Worm (Caenorhabditis elegans) whole organism, L2 larva: ENCODE results near the gene R13H4.7.
A peak's percentile ranks its signal among the peaks of the same experiment; 100 is the strongest.

Experiments
- R02D3.7 ChIP-seq: fragments of 150-350 bp; optimal IDR thresholded peaks from 2 replicates; lab custom pipeline; 2014; ENCODE audit warnings: missing biosample characterization, missing genetic modification characterization
- Y55F3AM.14 ChIP-seq: fragments of 200-800 bp; sonication (Bioruptor generic); optimal IDR thresholded peaks from 2 replicates; lab custom pipeline; 2018; ENCODE audit warnings: mild to moderate bottlenecking, missing genetic modification characterization, missing compliant biosample characterization
- ZK546.5 ChIP-seq: sonication (generic microtip); optimal IDR thresholded peaks from 2 replicates; lab custom pipeline; 2017; ENCODE audit warnings: missing biosample characterization, missing genetic modification characterization
- alr-1 ChIP-seq: fragments of 150-350 bp; optimal IDR thresholded peaks from 2 replicates; lab custom pipeline; 2014; ENCODE audit warnings: missing biosample characterization, missing genetic modification characterization
- aly-2 ChIP-seq: fragments of 150-350 bp; optimal IDR thresholded peaks from 2 replicates; lab custom pipeline; 2014; ENCODE audit warnings: missing biosample characterization, missing genetic modification characterization
- ama-1 ChIP-seq: fragments of 150-350 bp; optimal IDR thresholded peaks from 2 replicates; lab custom pipeline; 2018; ENCODE audit warnings: inconsistent platforms
- blmp-1 ChIP-seq: sonication (generic microtip); optimal IDR thresholded peaks from 2 replicates; lab custom pipeline; 2017; ENCODE audit warnings: missing genetic modification characterization, mild to moderate bottlenecking, missing compliant biosample characterization, antibody characterized with exemption, moderate library complexity; ENCODE audit not compliant: insufficient read depth
- ceh-82 ChIP-seq: fragments of 150-350 bp; optimal IDR thresholded peaks from 2 replicates; lab custom pipeline; 2014; ENCODE audit warnings: missing biosample characterization, missing genetic modification characterization
- crh-2 ChIP-seq: sonication (generic microtip); optimal IDR thresholded peaks from 2 replicates; lab custom pipeline; 2017; ENCODE audit warnings: missing biosample characterization, missing genetic modification characterization
- dmd-4 ChIP-seq: sonication (generic microtip); optimal IDR thresholded peaks from 2 replicates; lab custom pipeline; 2017; ENCODE audit warnings: missing biosample characterization, missing genetic modification characterization
- elt-3 ChIP-seq: sonication (generic microtip); optimal IDR thresholded peaks from 2 replicates; lab custom pipeline; 2017; ENCODE audit warnings: missing biosample characterization, missing genetic modification characterization
- fos-1 ChIP-seq: fragments of 150-350 bp; optimal IDR thresholded peaks from 2 replicates; lab custom pipeline; 2014; ENCODE audit warnings: missing biosample characterization, missing genetic modification characterization
- gmeb-1 ChIP-seq: fragments of 150-350 bp; optimal IDR thresholded peaks from 2 replicates; lab custom pipeline; 2014; ENCODE audit warnings: missing biosample characterization, missing genetic modification characterization
- lin-13 ChIP-seq: fragments of 150-350 bp; optimal IDR thresholded peaks from 2 replicates; lab custom pipeline; 2014; ENCODE audit warnings: missing biosample characterization, missing genetic modification reagents, missing genetic modification characterization
- lsy-2 ChIP-seq, 2 experiments: fragments of 150-350 bp in 1 of 2; sonication (generic microtip) in 1 of 2; optimal IDR thresholded peaks; 2 replicates each; lab custom pipeline; 2014 to 2017; ENCODE audit warnings: missing biosample characterization in 2 of 2, missing genetic modification characterization in 2 of 2
- mab-5 ChIP-seq: fragments of 150-350 bp; optimal IDR thresholded peaks from 2 replicates; lab custom pipeline; 2014; ENCODE audit warnings: missing biosample characterization, missing genetic modification characterization
- mdl-1 ChIP-seq, 2 experiments: fragments of 150-350 bp in 1 of 2; sonication (generic microtip) in 1 of 2; optimal IDR thresholded peaks; 2 replicates each; lab custom pipeline; 2017; ENCODE audit warnings: missing biosample characterization in 2 of 2, missing genetic modification characterization in 2 of 2
- nhr-11 ChIP-seq: fragments of 150-350 bp; optimal IDR thresholded peaks from 2 replicates; lab custom pipeline; 2014; ENCODE audit warnings: missing biosample characterization, missing genetic modification characterization
- nhr-129 ChIP-seq: fragments of 150-350 bp; optimal IDR thresholded peaks from 2 replicates; lab custom pipeline; 2014; ENCODE audit warnings: missing biosample characterization, missing genetic modification characterization
- nhr-21 ChIP-seq: fragments of 150-350 bp; optimal IDR thresholded peaks from 2 replicates; lab custom pipeline; 2014; ENCODE audit warnings: missing biosample characterization, missing genetic modification characterization
- nhr-23 ChIP-seq: fragments of 150-350 bp; optimal IDR thresholded peaks from 2 replicates; lab custom pipeline; 2014; ENCODE audit warnings: missing biosample characterization, missing genetic modification reagents, missing genetic modification characterization
- nhr-237 ChIP-seq: fragments of 150-350 bp; optimal IDR thresholded peaks from 2 replicates; lab custom pipeline; 2014; ENCODE audit warnings: missing biosample characterization, missing genetic modification characterization
- nhr-25 ChIP-seq: fragments of 150-350 bp; sonication (generic microtip); optimal IDR thresholded peaks from 3 replicates; lab custom pipeline; 2014; ENCODE audit warnings: missing biosample characterization, missing genetic modification characterization
- nhr-6 ChIP-seq: fragments of 150-350 bp; optimal IDR thresholded peaks from 2 replicates; lab custom pipeline; 2014; ENCODE audit warnings: missing biosample characterization, missing genetic modification characterization
- peb-1 ChIP-seq: fragments of 150-350 bp; optimal IDR thresholded peaks from 2 replicates; lab custom pipeline; 2014; ENCODE audit warnings: missing biosample characterization, missing genetic modification characterization
- sma-3 ChIP-seq: sonication (generic microtip); optimal IDR thresholded peaks from 2 replicates; lab custom pipeline; 2016; ENCODE audit warnings: missing genetic modification reagents, missing genetic modification characterization, missing compliant biosample characterization
- sma-9 ChIP-seq, 2 experiments: fragments of 150-350 bp in 1 of 2; sonication (generic microtip) in 1 of 2; optimal IDR thresholded peaks; 2 replicates each; lab custom pipeline; 2014 to 2016; ENCODE audit warnings: missing genetic modification characterization in 2 of 2, mild to moderate bottlenecking in 1 of 2, missing biosample characterization in 1 of 2, missing compliant biosample characterization in 1 of 2, missing genetic modification reagents in 1 of 2, moderate library complexity in 1 of 2
- snpc-4 ChIP-seq: fragments of 150-350 bp; optimal IDR thresholded peaks from 2 replicates; lab custom pipeline; 2014; ENCODE audit warnings: missing biosample characterization, missing genetic modification characterization
- unc-39 ChIP-seq: fragments of 150-350 bp; optimal IDR thresholded peaks from 2 replicates; lab custom pipeline; 2014; ENCODE audit warnings: missing biosample characterization, missing genetic modification characterization
- unc-55 ChIP-seq: fragments of 150-350 bp; sonication (generic microtip); optimal IDR thresholded peaks from 3 replicates; lab custom pipeline; 2014; ENCODE audit warnings: missing biosample characterization, missing genetic modification reagents, missing genetic modification characterization
- unc-62 ChIP-seq: fragments of 150-350 bp; optimal IDR thresholded peaks from 2 replicates; lab custom pipeline; 2014; ENCODE audit warnings: missing biosample characterization, missing genetic modification reagents, missing genetic modification characterization
- ztf-1 ChIP-seq: fragments of 200-800 bp; sonication (Bioruptor generic); conservative IDR thresholded peaks from 2 replicates; pipeline ENCODE4 v1.3.6; 2022; ENCODE audit warnings: missing genetic modification characterization, missing compliant biosample characterization
- ztf-11 ChIP-seq: sonication (generic microtip); optimal IDR thresholded peaks from 2 replicates; lab custom pipeline; 2017; ENCODE audit warnings: missing biosample characterization, missing genetic modification characterization
- ztf-4 ChIP-seq: fragments of 150-350 bp; optimal IDR thresholded peaks from 2 replicates; lab custom pipeline; 2014; ENCODE audit warnings: missing biosample characterization, missing genetic modification characterization

R13H4.7 gene

DNA sequence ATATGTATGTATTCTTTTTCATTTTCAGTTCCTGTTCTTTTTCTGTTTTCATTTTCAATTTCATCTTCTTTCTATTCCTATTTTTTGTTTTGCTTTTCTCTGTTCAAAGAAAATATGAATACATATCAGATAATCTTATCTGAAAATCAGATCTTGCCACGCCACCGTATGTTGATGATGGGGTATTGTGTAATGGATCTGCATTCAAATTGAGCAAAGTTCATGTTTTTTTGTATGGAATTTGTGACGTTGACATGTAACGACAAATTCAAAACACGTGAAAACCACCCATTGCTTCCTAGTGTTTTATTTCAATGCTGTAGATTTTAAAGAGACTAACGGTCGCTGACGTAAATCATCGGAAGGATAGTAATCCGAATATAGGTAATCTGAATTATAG lies 9.7 kb downstream of the R13H4.7 start:
- TF ChIP-seq peb-1 (tag; lab: Kevin White, UChicago) (no peak), sma-9 (GFP tag; optimal IDR thresholded peaks at IDR 0.05; lab: Kevin White, UChicago) (peak; percentile 29), sma-9 (tag; optimal IDR thresholded peaks at IDR 0.05; lab: Kevin White, UChicago) (no peak)

DNA sequence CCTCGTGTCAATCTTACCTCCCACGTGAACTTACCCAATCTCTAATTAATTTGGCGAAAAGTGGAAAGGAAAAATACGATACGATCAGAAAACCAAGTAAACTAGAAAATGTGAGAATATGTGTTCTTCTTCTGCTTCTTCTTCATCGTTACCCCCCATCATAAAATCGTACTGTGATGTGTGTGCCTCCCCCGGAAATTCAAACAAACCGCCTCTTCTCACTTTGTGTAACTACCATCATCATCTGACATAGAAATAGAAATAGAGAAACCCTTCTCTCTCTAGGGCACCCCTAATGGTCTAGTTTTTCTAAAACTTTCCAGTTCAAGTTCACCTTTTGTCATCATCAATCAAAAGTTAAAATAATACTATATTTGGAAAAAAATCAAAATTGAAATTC lies 10.3 kb downstream of the R13H4.7 start:
- TF ChIP-seq aly-2 (tag; lab: Kevin White, UChicago) (no peak), nhr-25 (tag; lab: Kevin White, UChicago) (peak; percentile 77), unc-55 (GFP tag; lab: Kevin White, UChicago) (no peak), lin-13 (no peak), sma-9 (GFP tag; optimal IDR thresholded peaks at IDR 0.05; lab: Kevin White, UChicago) (peak; percentile 43), sma-9 (tag; optimal IDR thresholded peaks at IDR 0.05; lab: Kevin White, UChicago) (no peak)
- TF ChIP-seq, all 48 proteins: peak for 2

- TF ChIP-seq peb-1 (tag; lab: Kevin White, UChicago) (no peak), sma-3 (GFP tag; lab: Kevin White, UChicago) (no peak), ceh-82 (tag; lab: Kevin White, UChicago) (no peak), nhr-129 (no peak), ZK546.5 (tag; lab: Kevin White, UChicago) (no peak), alr-1 (tag; lab: Kevin White, UChicago) (no peak), ztf-11 (no peak), crh-2 (no peak), unc-62 (no peak), ztf-1 (no peak), snpc-4 (tag; lab: Kevin White, UChicago) (no peak), unc-39 (tag; lab: Kevin White, UChicago) (no peak), Y55F3AM.14 (GFP tag; lab: Kevin White, UChicago) (no peak), aly-2 (tag; lab: Kevin White, UChicago) (no peak), nhr-23 (tag; lab: Kevin White, UChicago) (no peak), R02D3.7 (no peak)
- TF ChIP-seq, all 48 proteins: peak for 0
Measured at ce11 chrV:11856022-11856421, 12.0 kb downstream of the R13H4.7 start.

ce11 chrV:11854905-11855304 lies 13.1 kb downstream of the R13H4.7 start:
- peak in 1 of 2 experiments; percentile 50 for TF ChIP-seq lsy-2 (tag; optimal IDR thresholded peaks at IDR 0.05; lab: Kevin White, UChicago)
- TF ChIP-seq dmd-4 (tag; lab: Kevin White, UChicago) = peak; percentile 15
- no peak for TF ChIP-seq nhr-11 (tag; lab: Kevin White, UChicago)
- TF ChIP-seq nhr-21 = peak; percentile 50
- TF ChIP-seq fos-1 (tag; lab: Kevin White, UChicago) = no peak

DNA sequence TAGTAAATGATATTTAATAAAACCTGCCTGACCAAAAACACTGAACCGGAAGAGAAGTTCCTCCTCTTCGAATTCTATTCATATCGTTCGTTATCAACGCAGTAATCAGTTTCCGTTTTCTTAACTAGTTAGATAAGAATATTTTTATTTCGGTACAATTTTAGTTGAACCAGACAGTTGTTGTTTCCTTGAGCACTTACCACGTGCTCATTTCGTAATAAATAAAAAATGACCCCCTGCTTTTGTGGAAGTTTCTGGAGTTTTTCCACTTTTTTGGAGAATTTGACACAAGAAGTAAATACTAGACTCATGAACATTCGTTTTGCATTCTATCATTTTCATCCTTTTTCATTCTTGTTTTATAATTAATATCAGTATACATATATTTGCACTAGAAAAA lies 14.3 kb downstream of the R13H4.7 start:
- TF ChIP-seq elt-3 (tag; lab: Kevin White, UChicago) (no peak), unc-55 (GFP tag; lab: Kevin White, UChicago) (peak; percentile 25)

ce11 chrV:11852305-11852704 lies 15.7 kb downstream of the R13H4.7 start:
- TF ChIP-seq unc-55 (GFP tag; lab: Kevin White, UChicago) = peak; percentile 21
- no peak for TF ChIP-seq lin-13
- TF ChIP-seq mab-5 = no peak

- TF ChIP-seq nhr-6 (no peak), unc-62 (no peak), nhr-237 (no peak), nhr-21 (no peak), peb-1 (tag; lab: Kevin White, UChicago) (no peak), ztf-4 (no peak), blmp-1 (tag; lab: Kevin White, UChicago) (no peak), ama-1 (lab: Kevin White, UChicago) (no peak), crh-2 (peak; percentile 8), alr-1 (tag; lab: Kevin White, UChicago) (no peak), snpc-4 (tag; lab: Kevin White, UChicago) (no peak), aly-2 (tag; lab: Kevin White, UChicago) (no peak), elt-3 (tag; lab: Kevin White, UChicago) (no peak), mdl-1 (tag; optimal IDR thresholded peaks at IDR 0.05; lab: Kevin White, UChicago) (no peak), nhr-11 (tag; lab: Kevin White, UChicago) (no peak), fos-1 (tag; lab: Kevin White, UChicago) (peak; percentile 57), gmeb-1 (no peak), sma-9 (GFP tag; optimal IDR thresholded peaks at IDR 0.05; lab: Kevin White, UChicago) (peak; percentile 49), sma-9 (tag; optimal IDR thresholded peaks at IDR 0.05; lab: Kevin White, UChicago) (no peak), mab-5 (no peak)
Measured at ce11 chrV:11849408-11849807, 18.6 kb downstream of the R13H4.7 start.
